Fruit fly (Drosophila melanogaster) whole organism, adult: ENCODE data around the gene CG13110.

Source experiments
- CG7045 ChIP-seq: fragments of 200-800 bp; sonication (Bioruptor generic); optimal IDR thresholded peaks from 2 replicates; lab custom pipeline; 2017; ENCODE audit warnings: missing biosample characterization, mild to moderate bottlenecking, missing genetic modification characterization
- CG7101 ChIP-seq: fragments of 200-800 bp; sonication (Bioruptor generic); optimal IDR thresholded peaks from 2 replicates; lab custom pipeline; 2018; ENCODE audit warnings: missing biosample characterization, mild to moderate bottlenecking, missing genetic modification characterization, moderate library complexity
- cnc ChIP-seq, 2 experiments: fragments of >200 bp; optimal IDR thresholded peaks; 2 replicates each; lab custom pipeline; 2017
- pad ChIP-seq: fragments of 200-800 bp; sonication (Bioruptor generic); optimal IDR thresholded peaks from 3 replicates; lab custom pipeline; 2017; ENCODE audit warnings: missing biosample characterization, missing genetic modification characterization, mild to moderate bottlenecking, moderate library complexity, missing genetic modification reagents
- toe ChIP-seq: fragments of 200-800 bp; sonication (Bioruptor generic); optimal IDR thresholded peaks from 2 replicates; lab custom pipeline; 2016; ENCODE audit warnings: missing biosample characterization, missing genetic modification characterization

dm6 chr2L:9338852-9339251 is 11.4 kb upstream of the CG13110 start:
- no peak for TF ChIP-seq pad (GFP tag; lab: Kevin White, UChicago)
- TF ChIP-seq toe (GFP tag; lab: Kevin White, UChicago) = no peak
- no peak for TF ChIP-seq CG7045 (GFP tag; lab: Kevin White, UChicago)
- TF ChIP-seq cnc (optimal IDR thresholded peaks at IDR 0.05; lab: Kevin White, UChicago) = no peak
- TF ChIP-seq CG7101 (tag; lab: Kevin White, UChicago) = no peak
